Fruit fly (Drosophila melanogaster) S2 (cell line): ENCODE data around the gene CG33557.

ENCODE experiments used
- CG8478 ChIP-seq: fragments of >200 bp; optimal IDR thresholded peaks from 2 replicates; lab custom pipeline; 2018
- CTCF ChIP-seq, 2 experiments: fragments of >200 bp; optimal IDR thresholded peaks; 2 replicates each; lab custom pipeline; 2018

DNA sequence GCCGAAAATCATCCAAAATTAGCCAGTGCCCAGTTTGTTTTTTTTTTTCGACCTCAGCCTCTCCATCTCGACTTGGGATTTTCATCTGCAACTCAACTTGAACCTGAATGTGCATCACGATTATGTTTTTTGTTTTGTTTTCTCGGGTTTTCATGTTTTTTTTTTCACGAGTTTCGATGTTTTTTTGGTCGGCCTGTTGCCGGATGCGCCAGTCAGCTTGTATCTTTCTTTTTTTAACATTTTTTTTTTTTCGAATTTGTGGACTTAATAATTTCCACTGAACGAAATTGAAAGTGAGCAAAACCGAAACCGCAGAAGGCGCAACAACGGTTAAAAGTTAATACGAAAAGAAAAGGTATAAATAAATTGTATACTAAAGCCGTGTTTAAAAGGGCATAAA lies 12.8 kb downstream of the CG33557 start:
- TF ChIP-seq CTCF (optimal IDR thresholded peaks at IDR 0.05; lab: Kevin White, UChicago) (no peak), CG8478 (lab: Kevin White, UChicago) (no peak)
